Worm (Caenorhabditis elegans) whole organism, young adult: ENCODE results near the gene T25D10.4.

ENCODE experiments used
- unc-130 ChIP-seq: sonication (generic microtip); optimal IDR thresholded peaks from 2 replicates; lab custom pipeline; 2016; ENCODE audit warnings: missing genetic modification reagents, missing genetic modification characterization, missing compliant biosample characterization
- unc-62 ChIP-seq: fragments of 150-350 bp; optimal IDR thresholded peaks from 2 replicates; lab custom pipeline; 2014; ENCODE audit warnings: missing biosample characterization, missing genetic modification reagents, missing genetic modification characterization
- xnd-1 ChIP-seq: sonication (generic microtip); optimal IDR thresholded peaks from 2 replicates; lab custom pipeline; 2016; ENCODE audit warnings: missing genotype, missing genetic modification reagents, missing genetic modification characterization, missing compliant biosample characterization

DNA sequence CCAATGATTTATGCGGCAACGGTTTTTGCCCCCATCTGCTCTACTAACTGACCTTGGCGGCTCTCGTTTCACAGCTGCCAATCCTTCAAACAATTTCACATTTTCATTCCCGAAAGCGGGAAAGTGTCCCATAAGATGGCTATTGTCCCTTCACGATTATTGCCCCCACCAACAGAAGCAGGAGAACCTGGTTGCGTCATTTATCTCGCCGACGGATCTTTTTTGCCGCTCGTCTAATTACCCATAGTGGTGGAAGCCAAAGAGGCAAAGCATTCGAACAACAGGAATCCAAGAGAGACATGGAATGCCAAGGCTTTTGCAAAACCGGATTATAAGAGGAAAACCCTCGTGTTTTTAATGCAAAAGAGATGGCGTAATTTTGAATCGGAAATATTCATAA, 983 bp downstream of the T25D10.4 start:
- no peak for TF ChIP-seq unc-62
- TF ChIP-seq xnd-1 (tag; lab: Kevin White, UChicago): no peak
- TF ChIP-seq unc-130: no peak
